Worm (Caenorhabditis elegans) whole organism, young adult: Measurements from ENCODE around the gene cutl-11.

Source experiments
- B0019.2 ChIP-seq: fragments of 200-800 bp; sonication (Bioruptor generic); conservative IDR thresholded peaks from 2 replicates; pipeline ENCODE4 v1.3.6; 2022; ENCODE audit warnings: missing genetic modification reagents, missing genetic modification characterization, missing compliant biosample characterization
- B0035.1 ChIP-seq: sonication (generic microtip); optimal IDR thresholded peaks from 2 replicates; lab custom pipeline; 2016; ENCODE audit warnings: missing genetic modification characterization, mild to moderate bottlenecking, missing compliant biosample characterization, missing genotype, missing genetic modification reagents
- C17E4.6 ChIP-seq: fragments of 200-800 bp; sonication (Bioruptor generic); IDR thresholded peaks from 2 replicates; pipeline ENCODE4 v1.3.6; 2022; ENCODE audit warnings: missing genetic modification reagents, missing genetic modification characterization, missing compliant biosample characterization
- F22D6.2 ChIP-seq: sonication (generic microtip); optimal IDR thresholded peaks from 2 replicates; lab custom pipeline; 2016; ENCODE audit warnings: mild to moderate bottlenecking, missing genetic modification characterization, missing compliant biosample characterization
- F37B4.10 ChIP-seq: fragments of 200-800 bp; sonication (Bioruptor generic); IDR thresholded peaks from 2 replicates; pipeline ENCODE4 v1.3.6; 2022; ENCODE audit warnings: missing genetic modification characterization, missing compliant biosample characterization
- F39B2.1 ChIP-seq: fragments of 200-800 bp; sonication (Bioruptor generic); IDR thresholded peaks from 2 replicates; pipeline ENCODE4 v1.3.6; 2022; ENCODE audit warnings: missing genetic modification reagents, missing genetic modification characterization, missing compliant biosample characterization
- F49E8.2 ChIP-seq: sonication (generic microtip); optimal IDR thresholded peaks from 3 replicates; lab custom pipeline; 2017; ENCODE audit warnings: missing genetic modification characterization, mild to moderate bottlenecking, missing compliant biosample characterization, antibody characterized with exemption, moderate library complexity; ENCODE audit not compliant: insufficient read depth
- F52B5.7 ChIP-seq: sonication (generic microtip); optimal IDR thresholded peaks from 2 replicates; lab custom pipeline; 2016; ENCODE audit warnings: mild to moderate bottlenecking, missing genetic modification characterization, missing compliant biosample characterization
- F57A8.1 ChIP-seq: fragments of 200-800 bp; sonication (Bioruptor generic); optimal IDR thresholded peaks from 2 replicates; lab custom pipeline; 2018; ENCODE audit warnings: mild to moderate bottlenecking, missing genetic modification characterization, moderate library complexity, missing compliant biosample characterization
- T07F8.4 ChIP-seq: sonication (generic microtip); optimal IDR thresholded peaks from 2 replicates; lab custom pipeline; 2016; ENCODE audit warnings: mild to moderate bottlenecking, missing genetic modification characterization, moderate library complexity, missing compliant biosample characterization
- T26A5.8 ChIP-seq: sonication (generic microtip); optimal IDR thresholded peaks from 2 replicates; lab custom pipeline; 2016; ENCODE audit warnings: missing genetic modification characterization, missing compliant biosample characterization
- Y53F4B.3 ChIP-seq: fragments of 200-800 bp; sonication (Bioruptor generic); IDR thresholded peaks from 2 replicates; pipeline ENCODE4 v1.3.6; 2022; ENCODE audit warnings: missing genetic modification reagents, missing genetic modification characterization, missing compliant biosample characterization
- Y53G8AR.9 ChIP-seq: fragments of 200-800 bp; sonication (Bioruptor generic); conservative IDR thresholded peaks from 2 replicates; pipeline ENCODE4 v1.3.6; 2022; ENCODE audit warnings: missing genetic modification reagents, missing genetic modification characterization, missing compliant biosample characterization
- Y56A3A.18 ChIP-seq: fragments of 200-800 bp; sonication (Bioruptor generic); IDR thresholded peaks from 2 replicates; pipeline ENCODE4 v1.3.6; 2022; ENCODE audit warnings: missing genetic modification reagents, missing genetic modification characterization, missing compliant biosample characterization
- Y67H2A.10 ChIP-seq: fragments of 200-800 bp; sonication (Bioruptor generic); conservative IDR thresholded peaks from 2 replicates; pipeline ENCODE4 v1.3.6; 2022; ENCODE audit warnings: missing genetic modification reagents, missing genetic modification characterization, missing compliant biosample characterization
- ama-1 ChIP-seq, 3 experiments: fragments of 150-350 bp in 1 of 3; sonication (generic microtip) in 2 of 3; optimal IDR thresholded peaks; 2 replicates each; lab custom pipeline; 2014 to 2018; ENCODE audit warnings: missing biosample characterization in 2 of 3, missing genetic modification characterization in 2 of 3, missing genetic modification reagents in 2 of 3
- aptf-2 ChIP-seq: fragments of 200-800 bp; sonication (Bioruptor generic); conservative IDR thresholded peaks from 2 replicates; pipeline ENCODE4 v1.3.6; 2022; ENCODE audit warnings: missing genetic modification reagents, missing genetic modification characterization, missing compliant biosample characterization
- attf-5 ChIP-seq: fragments of 200-800 bp; sonication (Bioruptor generic); optimal IDR thresholded peaks from 2 replicates; lab custom pipeline; 2018; ENCODE audit warnings: mild to moderate bottlenecking, missing genetic modification characterization, missing compliant biosample characterization
- cebp-2 ChIP-seq: fragments of 200-800 bp; sonication (Bioruptor generic); IDR thresholded peaks from 2 replicates; pipeline ENCODE4 v1.3.6; 2022; ENCODE audit warnings: missing genetic modification characterization, missing compliant biosample characterization
- ceh-27 ChIP-seq: fragments of 200-800 bp; sonication (Bioruptor generic); optimal IDR thresholded peaks from 2 replicates; lab custom pipeline; 2018; ENCODE audit warnings: mild to moderate bottlenecking, missing genetic modification characterization, moderate library complexity, missing compliant biosample characterization
- chd-7 ChIP-seq: sonication (generic microtip); optimal IDR thresholded peaks from 2 replicates; lab custom pipeline; 2016; ENCODE audit warnings: mild to moderate bottlenecking, missing genetic modification characterization, moderate library complexity, missing compliant biosample characterization
- egrh-3 ChIP-seq: fragments of 200-800 bp; sonication (Bioruptor generic); IDR thresholded peaks from 2 replicates; pipeline ENCODE4 v1.3.6; 2022; ENCODE audit warnings: missing genetic modification reagents, missing genetic modification characterization, missing compliant biosample characterization
- ekl-4 ChIP-seq: fragments of 200-800 bp; sonication (Bioruptor generic); IDR thresholded peaks from 2 replicates; pipeline ENCODE4 v1.3.6; 2022; ENCODE audit warnings: missing genetic modification reagents, missing genetic modification characterization, missing compliant biosample characterization
- him-1 ChIP-seq: sonication (generic microtip); optimal IDR thresholded peaks from 2 replicates; lab custom pipeline; 2016; ENCODE audit warnings: missing genotype, missing genetic modification reagents, missing genetic modification characterization, missing compliant biosample characterization
- hlh-12 ChIP-seq: sonication (generic microtip); optimal IDR thresholded peaks from 2 replicates; lab custom pipeline; 2016; ENCODE audit warnings: missing genetic modification characterization, missing compliant biosample characterization
- hmg-20 ChIP-seq: fragments of 200-800 bp; sonication (Bioruptor generic); IDR thresholded peaks from 2 replicates; pipeline ENCODE4 v1.3.6; 2022; ENCODE audit warnings: missing genetic modification reagents, missing genetic modification characterization, missing compliant biosample characterization
- hsf-1 ChIP-seq: fragments of 200-800 bp; sonication (Bioruptor generic); IDR thresholded peaks from 2 replicates; pipeline ENCODE4 v1.3.6; 2022; ENCODE audit warnings: missing genetic modification reagents, missing genetic modification characterization, missing compliant biosample characterization
- lag-1 ChIP-seq: fragments of 200-800 bp; sonication (Bioruptor generic); IDR thresholded peaks from 2 replicates; pipeline ENCODE4 v1.3.6; 2022; ENCODE audit warnings: missing genetic modification reagents, missing genetic modification characterization, missing compliant biosample characterization
- lin-26 ChIP-seq: fragments of 200-800 bp; sonication (Bioruptor generic); IDR thresholded peaks from 2 replicates; pipeline ENCODE4 v1.3.6; 2022; ENCODE audit warnings: missing genetic modification reagents, missing genetic modification characterization, missing compliant biosample characterization
- lin-40 ChIP-seq: sonication (generic microtip); optimal IDR thresholded peaks from 2 replicates; lab custom pipeline; 2016; ENCODE audit warnings: missing genetic modification characterization, mild to moderate bottlenecking, missing compliant biosample characterization, missing genotype, missing genetic modification reagents
- lir-1 ChIP-seq: fragments of 200-800 bp; sonication (Bioruptor generic); conservative IDR thresholded peaks from 2 replicates; pipeline ENCODE4 v1.3.6; 2022; ENCODE audit warnings: missing genetic modification reagents, missing genetic modification characterization, missing compliant biosample characterization
- mes-4 ChIP-seq: sonication (generic microtip); optimal IDR thresholded peaks from 2 replicates; lab custom pipeline; 2016; ENCODE audit warnings: missing genotype, missing genetic modification characterization, missing compliant biosample characterization
- mxl-1 ChIP-seq: sonication (generic microtip); optimal IDR thresholded peaks from 2 replicates; lab custom pipeline; 2016; ENCODE audit warnings: missing genetic modification characterization, missing compliant biosample characterization
- nhr-179 ChIP-seq: sonication (generic microtip); optimal IDR thresholded peaks from 2 replicates; lab custom pipeline; 2016; ENCODE audit warnings: mild to moderate bottlenecking, missing genetic modification characterization, missing compliant biosample characterization
- nhr-80 ChIP-seq: sonication (generic microtip); optimal IDR thresholded peaks from 2 replicates; lab custom pipeline; 2016; ENCODE audit warnings: missing genetic modification characterization, missing compliant biosample characterization
- rcor-1 ChIP-seq: fragments of 200-800 bp; sonication (Bioruptor generic); IDR thresholded peaks from 2 replicates; pipeline ENCODE4 v1.3.6; 2022; ENCODE audit warnings: missing genetic modification reagents, missing genetic modification characterization, missing compliant biosample characterization
- rec-8 ChIP-seq, 2 experiments: sonication (generic microtip); optimal IDR thresholded peaks; 2 replicates each; lab custom pipeline; 2016; ENCODE audit warnings: mild to moderate bottlenecking in 2 of 2, missing genetic modification characterization in 2 of 2, missing genetic modification reagents in 2 of 2, missing genotype in 2 of 2, missing biosample characterization in 1 of 2, missing compliant biosample characterization in 1 of 2, moderate library complexity in 1 of 2
- repo-1 ChIP-seq: sonication (generic microtip); optimal IDR thresholded peaks from 2 replicates; lab custom pipeline; 2017; ENCODE audit warnings: mild to moderate bottlenecking, missing genetic modification characterization, missing compliant biosample characterization
- rpc-1 ChIP-seq, 2 experiments: fragments of 150-350 bp in 1 of 2; sonication (generic microtip) in 1 of 2; optimal IDR thresholded peaks; 2 replicates each; lab custom pipeline; 2014 to 2018; ENCODE audit warnings: missing biosample characterization in 1 of 2, missing genetic modification characterization in 1 of 2, missing genetic modification reagents in 1 of 2, missing genotype in 1 of 2
- snpc-1.3 ChIP-seq: sonication (generic microtip); optimal IDR thresholded peaks from 2 replicates; lab custom pipeline; 2017; ENCODE audit warnings: missing genetic modification characterization, mild to moderate bottlenecking, missing compliant biosample characterization, antibody characterized with exemption, moderate library complexity, missing genotype, missing genetic modification reagents; ENCODE audit not compliant: insufficient read depth
- snpc-4 ChIP-seq, 5 experiments: fragments of 150-350 bp in 1 of 5; sonication (generic microtip) in 4 of 5; optimal IDR thresholded peaks; 2 replicates each; lab custom pipeline; 2014 to 2018; ENCODE audit warnings: missing genetic modification characterization in 5 of 5, missing biosample characterization in 3 of 5, antibody characterized with exemption in 2 of 5, mild to moderate bottlenecking in 2 of 5, missing compliant biosample characterization in 2 of 5, missing genotype in 2 of 5, moderate library complexity in 2 of 5, missing genetic modification reagents in 1 of 5
- sptf-2 ChIP-seq: fragments of 200-800 bp; sonication (Bioruptor generic); optimal IDR thresholded peaks from 2 replicates; lab custom pipeline; 2018; ENCODE audit warnings: mild to moderate bottlenecking, missing genetic modification characterization, missing compliant biosample characterization
- unc-130 ChIP-seq: sonication (generic microtip); optimal IDR thresholded peaks from 2 replicates; lab custom pipeline; 2016; ENCODE audit warnings: missing genetic modification reagents, missing genetic modification characterization, missing compliant biosample characterization
- zfh-2 ChIP-seq: fragments of 200-800 bp; sonication (Bioruptor generic); conservative IDR thresholded peaks from 2 replicates; pipeline ENCODE4 v1.3.6; 2022; ENCODE audit warnings: missing genetic modification reagents, missing genetic modification characterization, missing compliant biosample characterization
- ztf-25 ChIP-seq: fragments of 200-800 bp; sonication (Bioruptor generic); IDR thresholded peaks from 2 replicates; pipeline ENCODE4 v1.3.6; 2022; ENCODE audit warnings: missing genetic modification reagents, missing genetic modification characterization, missing compliant biosample characterization

The cutl-11 gene

ce11 chrX:11658331-11658730, 7.7 kb upstream of the cutl-11 start, which contains the start of gene T04F8.3:
Gene T04F8.3, plus strand, starts transcription at chrX:11658631.
- TF ChIP-seq Y53G8AR.9 (GFP tag; lab: Robert Waterston, UW) (no peak), ztf-25 (GFP tag; lab: Robert Waterston, UW) (no peak), lin-40 (tag; lab: Kevin White, UChicago) (no peak), chd-7 (tag; lab: Kevin White, UChicago) (no peak), T07F8.4 (no peak), F22D6.2 (tag; lab: Kevin White, UChicago) (no peak), Y56A3A.18 (GFP tag; lab: Robert Waterston, UW) (no peak), repo-1 (tag; lab: Kevin White, UChicago) (no peak), F39B2.1 (GFP tag; lab: Robert Waterston, UW) (no peak), C17E4.6 (no peak), F49E8.2 (tag; lab: Kevin White, UChicago) (no peak), aptf-2 (GFP tag; lab: Robert Waterston, UW) (no peak), F57A8.1 (GFP tag; lab: Kevin White, UChicago) (no peak), B0035.1 (tag; lab: Kevin White, UChicago) (no peak), lin-26 (GFP tag; lab: Robert Waterston, UW) (no peak), cebp-2 (GFP tag; lab: Robert Waterston, UW) (no peak)

DNA sequence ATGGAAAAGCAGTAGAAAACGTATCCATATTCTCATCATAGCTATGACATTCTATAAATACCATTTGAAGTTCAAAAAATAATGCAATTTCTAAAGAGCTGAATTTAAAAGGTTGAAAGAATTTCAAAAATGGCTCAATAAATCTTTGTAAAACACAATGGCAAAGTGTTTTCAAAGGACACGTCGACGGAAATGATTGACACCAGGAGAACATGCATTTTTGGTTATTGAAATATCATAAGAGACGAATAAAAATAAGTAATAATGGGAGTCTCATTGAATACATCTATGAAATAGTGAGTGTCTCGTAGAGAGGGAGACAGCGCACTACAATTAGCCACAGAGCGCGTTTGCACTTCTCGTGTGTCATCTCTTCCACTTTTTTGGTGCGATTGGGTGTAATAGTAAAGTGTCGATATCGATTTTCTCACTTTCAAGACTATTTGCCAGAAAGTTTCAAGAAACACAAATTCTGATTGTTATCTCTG, 5.9 kb upstream of the cutl-11 start, which contains the start of gene T04F8.2:
TSS of gene T04F8.2 (minus strand) at position 51 of the 488 bp plus-strand sequence.
- peak; percentile 91 for TF ChIP-seq nhr-80 (tag; lab: Kevin White, UChicago)
- no peak for TF ChIP-seq Y67H2A.10 (GFP tag; lab: Robert Waterston, UW)
- no peak for TF ChIP-seq snpc-4 (GFP tag; optimal IDR thresholded peaks at IDR 0.05; lab: Kevin White, UChicago)
- peak in 1 of 4 experiments; percentile 32 for TF ChIP-seq snpc-4 (tag; optimal IDR thresholded peaks at IDR 0.05; lab: Kevin White, UChicago)
- no peak for TF ChIP-seq hlh-12 (tag; lab: Kevin White, UChicago)
- no peak for TF ChIP-seq mes-4 (tag; lab: Kevin White, UChicago)
- peak; percentile 39 for TF ChIP-seq ceh-27
- TF ChIP-seq lag-1 (GFP tag; lab: Robert Waterston, UW): no peak
- TF ChIP-seq B0019.2 (GFP tag; lab: Robert Waterston, UW): no peak
- no peak for TF ChIP-seq nhr-179 (tag; lab: Kevin White, UChicago)
- peak; percentile 67 for TF ChIP-seq lin-40 (tag; lab: Kevin White, UChicago)
- no peak for TF ChIP-seq F52B5.7
- no peak for TF ChIP-seq egrh-3 (GFP tag; lab: Robert Waterston, UW)
- peak; percentile 37; the same call in 1 of the 2 replicates for TF ChIP-seq lin-26 (GFP tag; lab: Robert Waterston, UW)
- no peak for TF ChIP-seq ama-1 (optimal IDR thresholded peaks at IDR 0.05; lab: Kevin White, UChicago)
- no peak for TF ChIP-seq ama-1 (GFP tag; optimal IDR thresholded peaks at IDR 0.05; lab: Kevin White, UChicago)
- no peak for TF ChIP-seq hsf-1 (GFP tag; lab: Robert Waterston, UW)
- no peak for TF ChIP-seq T26A5.8 (tag; lab: Kevin White, UChicago)
- no peak for TF ChIP-seq F22D6.2 (tag; lab: Kevin White, UChicago)
- TF ChIP-seq Y53F4B.3 (GFP tag; lab: Robert Waterston, UW): no peak
- no peak for TF ChIP-seq mxl-1 (tag; lab: Kevin White, UChicago)
- TF ChIP-seq hmg-20 (GFP tag; lab: Robert Waterston, UW): no peak
- TF ChIP-seq F37B4.10 (GFP tag; lab: Robert Waterston, UW): no peak
- TF ChIP-seq rec-8 (tag; optimal IDR thresholded peaks at IDR 0.05; lab: Kevin White, UChicago): no peak
- no peak for TF ChIP-seq him-1 (tag; lab: Kevin White, UChicago)
- TF ChIP-seq lir-1 (GFP tag; lab: Robert Waterston, UW): no peak
- no peak for TF ChIP-seq snpc-1.3 (tag; lab: Kevin White, UChicago)
- no peak for TF ChIP-seq unc-130 (GFP tag; lab: Kevin White, UChicago)
- no peak for TF ChIP-seq rpc-1 (optimal IDR thresholded peaks at IDR 0.05; lab: Kevin White, UChicago)
- TF ChIP-seq rpc-1 (tag; optimal IDR thresholded peaks at IDR 0.05; lab: Kevin White, UChicago): no peak
- TF ChIP-seq zfh-2 (GFP tag; lab: Robert Waterston, UW): no peak
- peak; percentile 52 for TF ChIP-seq attf-5
- no peak for TF ChIP-seq sptf-2
- no peak for TF ChIP-seq ekl-4 (GFP tag; lab: Robert Waterston, UW)
- TF ChIP-seq rcor-1: no peak
